Fruit fly (Drosophila melanogaster) whole organism, embryonic: ENCODE results near the gene CG14015.

Source experiments
- Abd-B ChIP-seq: fragments of 200-800 bp; sonication (Bioruptor generic); optimal IDR thresholded peaks from 2 replicates; lab custom pipeline; 2018; ENCODE audit warnings: missing biosample characterization, mild to moderate bottlenecking, missing genetic modification characterization, moderate library complexity
- Antp ChIP-seq: fragments of 200-800 bp; sonication (Bioruptor generic); optimal IDR thresholded peaks from 3 replicates; lab custom pipeline; 2016; ENCODE audit warnings: missing biosample characterization, missing genetic modification characterization
- Atf3 ChIP-seq: fragments of 200-800 bp; sonication (Bioruptor generic); optimal IDR thresholded peaks from 3 replicates; lab custom pipeline; 2016; ENCODE audit warnings: missing biosample characterization, missing genetic modification characterization
- B-H1 ChIP-seq: fragments of 200-800 bp; sonication (Bioruptor generic); IDR thresholded peaks from 3 replicates; pipeline ENCODE4 v1.3.6; 2022; ENCODE audit warnings: missing biosample characterization, missing genetic modification characterization
- B-H2 ChIP-seq: fragments of 200-800 bp; sonication (Bioruptor generic); optimal IDR thresholded peaks from 2 replicates; lab custom pipeline; 2018; ENCODE audit warnings: missing biosample characterization, mild to moderate bottlenecking, missing genetic modification characterization
- CG10654 ChIP-seq: fragments of 200-800 bp; sonication (Bioruptor generic); optimal IDR thresholded peaks from 2 replicates; lab custom pipeline; 2016; ENCODE audit warnings: missing biosample characterization, missing genetic modification characterization
- CG12769 ChIP-seq: fragments of 200-800 bp; sonication (Bioruptor generic); optimal IDR thresholded peaks from 2 replicates; lab custom pipeline; 2019; ENCODE audit warnings: missing biosample characterization, mild to moderate bottlenecking, missing genetic modification characterization, moderate library complexity
- CG15269 ChIP-seq: fragments of 200-800 bp; sonication (Bioruptor generic); optimal IDR thresholded peaks from 2 replicates; lab custom pipeline; 2018; ENCODE audit warnings: missing biosample characterization, mild to moderate bottlenecking, missing genetic modification characterization, moderate library complexity
- CG1792 ChIP-seq: fragments of 200-800 bp; sonication (Bioruptor generic); optimal IDR thresholded peaks from 2 replicates; lab custom pipeline; 2016; ENCODE audit warnings: missing biosample characterization, missing genetic modification characterization
- CG18764 ChIP-seq: fragments of 200-800 bp; sonication (Bioruptor generic); optimal IDR thresholded peaks from 3 replicates; lab custom pipeline; 2016; ENCODE audit warnings: missing biosample characterization, missing genetic modification characterization
- CG2120 ChIP-seq: fragments of 200-800 bp; sonication (Bioruptor generic); optimal IDR thresholded peaks from 3 replicates; lab custom pipeline; 2016; ENCODE audit warnings: missing biosample characterization, missing genetic modification characterization
- CG2712 ChIP-seq: fragments of 200-800 bp; optimal IDR thresholded peaks from 3 replicates; lab custom pipeline; 2019; ENCODE audit warnings: missing biosample characterization, mild to moderate bottlenecking, missing genetic modification characterization, moderate library complexity
- CG31388 ChIP-seq: fragments of 200-800 bp; sonication (Bioruptor generic); optimal IDR thresholded peaks from 2 replicates; lab custom pipeline; 2016; ENCODE audit warnings: missing biosample characterization, missing genetic modification characterization
- CG34376 ChIP-seq: fragments of 200-800 bp; sonication (Bioruptor generic); optimal IDR thresholded peaks from 2 replicates; lab custom pipeline; 2018; ENCODE audit warnings: missing biosample characterization, mild to moderate bottlenecking, missing genetic modification characterization
- CG34422 ChIP-seq: fragments of 200-800 bp; sonication (Bioruptor generic); IDR thresholded peaks from 3 replicates; pipeline ENCODE4 v1.3.6; 2022; ENCODE audit warnings: missing biosample characterization, missing genetic modification characterization
- CG3726 ChIP-seq: fragments of 200-800 bp; sonication (Bioruptor generic); IDR thresholded peaks from 3 replicates; pipeline ENCODE4, ENCODE4 v1.3.6; 2022; ENCODE audit warnings: missing biosample characterization, missing genetic modification characterization
- CG4730 ChIP-seq: fragments of 200-800 bp; sonication (Bioruptor generic); IDR thresholded peaks from 2 replicates; pipeline ENCODE4 v1.3.6; 2022; ENCODE audit warnings: missing biosample characterization, missing genetic modification characterization
- CG7271 ChIP-seq: fragments of 200-800 bp; sonication (Bioruptor generic); optimal IDR thresholded peaks from 2 replicates; lab custom pipeline; 2018; ENCODE audit warnings: missing biosample characterization, mild to moderate bottlenecking, missing genetic modification characterization, moderate library complexity
- CG7372 ChIP-seq: fragments of 200-800 bp; sonication (Bioruptor generic); IDR thresholded peaks from 2 replicates; pipeline ENCODE4 v1.3.6; 2022; ENCODE audit warnings: missing biosample characterization, missing genetic modification characterization
- CG8359 ChIP-seq: fragments of 200-800 bp; sonication (Bioruptor generic); optimal IDR thresholded peaks from 2 replicates; lab custom pipeline; 2017; ENCODE audit warnings: missing biosample characterization, mild to moderate bottlenecking, missing genetic modification characterization, borderline replicate concordance
- CG8388 ChIP-seq: fragments of 200-800 bp; sonication (Bioruptor generic); optimal IDR thresholded peaks from 2 replicates; lab custom pipeline; 2019; ENCODE audit warnings: missing biosample characterization, mild to moderate bottlenecking, missing genetic modification characterization, moderate library complexity
- CG9215 ChIP-seq: fragments of 200-800 bp; sonication (Bioruptor generic); IDR thresholded peaks from 2 replicates; pipeline ENCODE4 v1.3.6; 2022; ENCODE audit warnings: missing biosample characterization, missing genetic modification characterization
- D ChIP-seq, 2 experiments: fragments of 200-800 bp in 1 of 2; fragments of >200 bp in 1 of 2; sonication (Bioruptor generic) in 1 of 2; optimal IDR thresholded peaks; 2 replicates in 1 of 2; 3 replicates in 1 of 2; lab custom pipeline; 2017; ENCODE audit warnings: mild to moderate bottlenecking in 1 of 2, missing biosample characterization in 1 of 2, missing genetic modification characterization in 1 of 2, missing genetic modification reagents in 1 of 2
- Drgx ChIP-seq: fragments of 200-800 bp; sonication (Bioruptor generic); IDR thresholded peaks from 2 replicates; pipeline ENCODE4 v1.3.6; 2022; ENCODE audit warnings: missing biosample characterization, missing genetic modification characterization
- Elba2 ChIP-seq: fragments of 200-800 bp; sonication (Bioruptor generic); optimal IDR thresholded peaks from 3 replicates; lab custom pipeline; 2016; ENCODE audit warnings: missing biosample characterization, missing genetic modification characterization
- HLH54F ChIP-seq: fragments of 200-800 bp; sonication (Bioruptor generic); optimal IDR thresholded peaks from 3 replicates; lab custom pipeline; 2016; ENCODE audit warnings: missing biosample characterization, missing genetic modification characterization
- HmgD ChIP-seq: fragments of 200-800 bp; sonication (Bioruptor generic); optimal IDR thresholded peaks from 3 replicates; lab custom pipeline; 2016; ENCODE audit warnings: missing biosample characterization, missing genetic modification characterization
- Hr39 ChIP-seq: fragments of >200 bp; optimal IDR thresholded peaks from 2 replicates; lab custom pipeline; 2017
- MTF-1 ChIP-seq: fragments of 200-800 bp; sonication (Bioruptor generic); optimal IDR thresholded peaks from 2 replicates; lab custom pipeline; 2018; ENCODE audit warnings: missing biosample characterization, mild to moderate bottlenecking, missing genetic modification characterization, borderline replicate concordance
- Nf-YB ChIP-seq: fragments of 200-800 bp; sonication (Bioruptor generic); optimal IDR thresholded peaks from 3 replicates; lab custom pipeline; 2019; ENCODE audit warnings: missing biosample characterization, mild to moderate bottlenecking, missing genetic modification characterization, moderate library complexity
- Nf-YC ChIP-seq: fragments of 200-800 bp; optimal IDR thresholded peaks from 3 replicates; lab custom pipeline; 2019; ENCODE audit warnings: missing biosample characterization, mild to moderate bottlenecking, missing genetic modification characterization, moderate library complexity
- Sin3A ChIP-seq: fragments of >200 bp; optimal IDR thresholded peaks from 2 replicates; lab custom pipeline; 2018
- Trl ChIP-seq, 3 experiments: fragments of >200 bp in 2 of 3; fragments of 200-800 bp in 1 of 3; sonication (Bioruptor generic) in 1 of 3; optimal IDR thresholded peaks; 2 replicates in 1 of 3; 3 replicates in 2 of 3; lab custom pipeline; 2016 to 2017; ENCODE audit warnings: missing biosample characterization in 1 of 3, missing genetic modification characterization in 1 of 3
- Usf ChIP-seq: fragments of 200-800 bp; sonication (Bioruptor generic); optimal IDR thresholded peaks from 2 replicates; lab custom pipeline; 2017; ENCODE audit warnings: missing genotype, missing biosample characterization, missing genetic modification characterization
- chif ChIP-seq, 2 experiments: fragments of 200-800 bp; sonication (Bioruptor generic); optimal IDR thresholded peaks; 3 replicates each; lab custom pipeline; 2016; ENCODE audit warnings: missing biosample characterization in 2 of 2, missing genetic modification characterization in 2 of 2
- dati ChIP-seq: fragments of 200-800 bp; sonication (Bioruptor generic); IDR thresholded peaks from 2 replicates; pipeline ENCODE4 v1.3.6; 2022; ENCODE audit warnings: missing biosample characterization, missing genetic modification characterization
- disco-r ChIP-seq: fragments of 200-800 bp; sonication (Bioruptor generic); optimal IDR thresholded peaks from 2 replicates; lab custom pipeline; 2016; ENCODE audit warnings: missing biosample characterization, missing genetic modification characterization
- dmrt99B ChIP-seq: fragments of 200-800 bp; sonication (Bioruptor generic); optimal IDR thresholded peaks from 2 replicates; lab custom pipeline; 2018; ENCODE audit warnings: missing biosample characterization, mild to moderate bottlenecking, missing genetic modification characterization, moderate library complexity
- fd64A ChIP-seq: fragments of 200-800 bp; sonication (Bioruptor generic); optimal IDR thresholded peaks from 3 replicates; lab custom pipeline; 2018; ENCODE audit warnings: missing biosample characterization, mild to moderate bottlenecking, missing genetic modification characterization
- fd96Cb ChIP-seq: fragments of 200-800 bp; sonication (Bioruptor generic); optimal IDR thresholded peaks from 2 replicates; lab custom pipeline; 2018; ENCODE audit warnings: missing biosample characterization, mild to moderate bottlenecking, missing genetic modification characterization, moderate library complexity
- grau ChIP-seq: fragments of 200-800 bp; optimal IDR thresholded peaks from 3 replicates; lab custom pipeline; 2019; ENCODE audit warnings: missing biosample characterization, mild to moderate bottlenecking, missing genetic modification characterization, moderate library complexity
- hb ChIP-seq: fragments of 200-800 bp; sonication (Bioruptor generic); IDR thresholded peaks from 3 replicates; pipeline ENCODE4 v1.3.6; 2022; ENCODE audit warnings: missing biosample characterization, missing genetic modification characterization; ENCODE audit not compliant: partially characterized antibody
- inv ChIP-seq: fragments of 200-800 bp; sonication (Bioruptor generic); IDR thresholded peaks from 2 replicates; pipeline ENCODE4 v1.3.6; 2022; ENCODE audit warnings: missing biosample characterization, missing genetic modification characterization; ENCODE audit not compliant: partially characterized antibody
- org-1 ChIP-seq: fragments of 200-800 bp; sonication (Bioruptor generic); optimal IDR thresholded peaks from 2 replicates; lab custom pipeline; 2017; ENCODE audit warnings: missing biosample characterization, missing genetic modification characterization
- pb ChIP-seq: fragments of 200-800 bp; sonication (Bioruptor generic); optimal IDR thresholded peaks from 3 replicates; lab custom pipeline; 2016; ENCODE audit warnings: missing biosample characterization, missing genetic modification characterization
- pfk ChIP-seq: fragments of 200-800 bp; sonication (Bioruptor generic); optimal IDR thresholded peaks from 2 replicates; lab custom pipeline; 2018; ENCODE audit warnings: missing biosample characterization, mild to moderate bottlenecking, missing genetic modification characterization, moderate library complexity
- sim ChIP-seq: fragments of 200-800 bp; sonication (Bioruptor generic); IDR thresholded peaks from 2 replicates; pipeline ENCODE4 v1.3.6; 2022; ENCODE audit warnings: missing biosample characterization, missing genetic modification characterization
- sima ChIP-seq: fragments of 200-800 bp; sonication (Bioruptor generic); optimal IDR thresholded peaks from 2 replicates; lab custom pipeline; 2016; ENCODE audit warnings: missing biosample characterization, missing genetic modification characterization
- zfh1 ChIP-seq: fragments of 200-800 bp; sonication (Bioruptor generic); IDR thresholded peaks from 3 replicates; pipeline ENCODE4 v1.3.6; 2022; ENCODE audit warnings: missing biosample characterization, missing genetic modification characterization

CG14015 gene

DNA sequence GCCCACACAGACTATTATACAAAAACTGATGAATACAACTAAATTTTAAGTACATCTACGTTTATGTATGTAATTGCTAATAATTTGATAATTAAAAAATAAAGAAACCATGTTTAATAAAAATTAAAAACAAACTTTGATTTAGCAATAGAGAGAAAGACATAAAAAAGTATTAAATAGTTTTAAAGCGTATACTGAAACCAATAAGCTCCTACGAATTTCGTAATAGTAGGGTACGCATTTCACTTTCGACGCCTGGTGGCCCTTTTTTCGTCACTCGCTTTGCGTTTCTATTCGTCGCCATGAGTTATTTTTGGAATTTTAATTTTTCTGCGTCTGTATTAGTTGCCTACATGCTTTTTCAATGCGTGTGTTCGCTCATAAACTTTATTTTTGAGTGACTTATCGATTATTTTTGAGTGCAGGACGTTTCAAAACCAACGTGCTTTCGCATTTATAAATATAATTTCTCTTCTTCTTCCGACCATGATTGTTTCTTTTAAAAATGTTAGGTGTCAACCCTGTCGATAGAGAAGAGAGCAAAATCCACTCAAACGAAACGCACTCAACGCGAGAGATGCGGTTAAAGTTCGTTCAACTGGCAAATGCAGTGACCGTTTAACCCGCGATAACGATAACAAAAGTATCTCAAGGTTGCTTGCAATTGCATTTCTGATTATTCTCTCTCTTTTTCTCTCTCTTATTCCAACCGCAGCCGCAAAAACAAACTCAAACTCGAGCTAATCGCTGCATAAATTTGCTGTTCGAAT is 7.7 kb upstream of the CG14015 start, which contains the start of gene Oscillin (continued):
- peak; percentile 34 for TF ChIP-seq MTF-1 (GFP tag; lab: Kevin White, UChicago)
- TF ChIP-seq Atf3: no peak
- TF ChIP-seq fd96Cb (tag; lab: Kevin White, UChicago): peak; percentile 80
- peak; percentile 89 for TF ChIP-seq dmrt99B (tag; lab: Kevin White, UChicago)
- TF ChIP-seq grau: peak; percentile 86
- peak; percentile 58 for TF ChIP-seq CG10654 (GFP tag; lab: Kevin White, UChicago)
- TF ChIP-seq dati (GFP tag; lab: Robert Waterston, UW): peak; percentile 49; the same call in 1 of the 2 replicates
- peak; percentile 32; the same call in 1 of the 2 replicates for TF ChIP-seq inv (GFP tag; lab: Robert Waterston, UW)
- no peak for TF ChIP-seq D (optimal IDR thresholded peaks at IDR 0.05; lab: Kevin White, UChicago)
- TF ChIP-seq D (GFP tag; optimal IDR thresholded peaks at IDR 0.05; lab: Kevin White, UChicago): peak; percentile 77
- TF ChIP-seq CG18764 (GFP tag; lab: Kevin White, UChicago): peak; percentile 67
- TF ChIP-seq pb (GFP tag; lab: Kevin White, UChicago): no peak
- TF ChIP-seq CG4730 (GFP tag; lab: Robert Waterston, UW): peak; percentile 69
- TF ChIP-seq CG31388 (GFP tag; lab: Kevin White, UChicago): peak; percentile 31
- peak; percentile 84 for TF ChIP-seq hb (GFP tag; lab: Robert Waterston, UW)
- TF ChIP-seq CG2712 (tag; lab: Kevin White, UChicago): peak; percentile 95
- peak; percentile 72 for TF ChIP-seq Nf-YC (tag; lab: Kevin White, UChicago)
- TF ChIP-seq Drgx (GFP tag; lab: Robert Waterston, UW): peak; percentile 77
- TF ChIP-seq CG2120 (GFP tag; lab: Kevin White, UChicago): peak; percentile 12
- no peak for TF ChIP-seq Hr39 (lab: Kevin White, UChicago)
- TF ChIP-seq CG34422 (GFP tag; lab: Robert Waterston, UW): peak; percentile 87
- TF ChIP-seq CG3726: no peak
- peak; percentile 35 for TF ChIP-seq CG7271 (tag; lab: Kevin White, UChicago)
- TF ChIP-seq HLH54F (GFP tag; lab: Kevin White, UChicago): no peak
- TF ChIP-seq Elba2: no peak
- TF ChIP-seq pfk: no peak
- TF ChIP-seq Sin3A (lab: Kevin White, UChicago): no peak
- TF ChIP-seq Usf (GFP tag; lab: Kevin White, UChicago): no peak
- peak; percentile 33 for TF ChIP-seq CG34376 (GFP tag; lab: Kevin White, UChicago)
- peak; percentile 52 for TF ChIP-seq org-1
- TF ChIP-seq CG7372: peak; percentile 77
- peak; percentile 75 for TF ChIP-seq CG15269 (tag; lab: Kevin White, UChicago)
- TF ChIP-seq Nf-YB (GFP tag; lab: Kevin White, UChicago): peak; percentile 76
- peak; percentile 54 to 55 for TF ChIP-seq Trl (optimal IDR thresholded peaks at IDR 0.05; lab: Kevin White, UChicago)
- peak; percentile 36 for TF ChIP-seq Trl (GFP tag; optimal IDR thresholded peaks at IDR 0.05; lab: Kevin White, UChicago)
- TF ChIP-seq CG12769: peak; percentile 13
- TF ChIP-seq disco-r (GFP tag; lab: Kevin White, UChicago): no peak
- TF ChIP-seq CG8359 (GFP tag; lab: Kevin White, UChicago): peak; percentile 44
- no peak for TF ChIP-seq sima (GFP tag; lab: Kevin White, UChicago)
- TF ChIP-seq sim: peak; percentile 71
- TF ChIP-seq Abd-B (GFP tag; lab: Kevin White, UChicago): peak; percentile 52
- TF ChIP-seq CG9215 (GFP tag; lab: Robert Waterston, UW): peak; percentile 77
- peak in 1 of 2 experiments; percentile 30 for TF ChIP-seq chif (GFP tag; optimal IDR thresholded peaks at IDR 0.05; lab: Kevin White, UChicago)
- peak; percentile 41 for TF ChIP-seq B-H2
- TF ChIP-seq fd64A (GFP tag; lab: Kevin White, UChicago): no peak
- peak; percentile 40 for TF ChIP-seq CG1792 (GFP tag; lab: Kevin White, UChicago)
- peak; percentile 89 for TF ChIP-seq CG8388 (GFP tag; lab: Kevin White, UChicago)
- TF ChIP-seq HmgD (GFP tag; lab: Kevin White, UChicago): no peak
- TF ChIP-seq B-H1 (GFP tag; lab: Robert Waterston, UW): peak; percentile 72; the same call in 2 of the 3 replicates
- TF ChIP-seq Antp (GFP tag; lab: Kevin White, UChicago): peak; percentile 35
- TF ChIP-seq zfh1 (GFP tag; lab: Robert Waterston, UW): peak; percentile 84
